Worm (Caenorhabditis elegans): Measurements from ENCODE around the gene F13A7.1.

The F13A7.1 gene

DNA sequence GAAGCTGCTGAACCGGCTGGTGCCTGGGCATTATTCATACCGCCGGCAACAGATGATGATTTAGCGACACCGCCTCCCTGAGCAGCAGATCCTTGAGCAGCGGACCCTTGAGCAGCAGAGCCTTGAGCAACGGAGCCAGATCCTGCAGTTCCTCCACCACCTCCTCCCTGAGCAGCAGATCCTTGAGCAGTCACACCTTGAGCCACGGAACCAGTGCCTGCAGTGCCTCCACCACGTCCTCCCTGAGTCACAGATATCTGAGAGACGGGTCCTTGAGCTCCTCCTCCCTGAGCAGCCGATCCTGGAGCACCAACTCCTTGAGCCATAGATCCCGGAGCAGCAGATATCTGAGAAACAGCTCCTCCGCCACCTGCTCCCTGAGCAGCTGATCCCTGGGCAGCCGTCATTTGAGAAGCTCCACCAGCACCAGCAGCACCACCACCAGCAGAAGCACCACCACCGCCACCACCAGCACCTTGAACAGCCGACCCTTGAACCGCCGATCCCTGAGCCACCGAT lies 1.3 kb downstream of the F13A7.1 start:
- TF ChIP-seq ztf-29 (GFP tag; IDR thresholded peaks at IDR 0.05) (no peak), klf-2 (GFP tag; conservative IDR thresholded peaks at IDR 0.05) (no peak), ref-1 (GFP tag; conservative IDR thresholded peaks at IDR 0.05) (no peak)

DNA sequence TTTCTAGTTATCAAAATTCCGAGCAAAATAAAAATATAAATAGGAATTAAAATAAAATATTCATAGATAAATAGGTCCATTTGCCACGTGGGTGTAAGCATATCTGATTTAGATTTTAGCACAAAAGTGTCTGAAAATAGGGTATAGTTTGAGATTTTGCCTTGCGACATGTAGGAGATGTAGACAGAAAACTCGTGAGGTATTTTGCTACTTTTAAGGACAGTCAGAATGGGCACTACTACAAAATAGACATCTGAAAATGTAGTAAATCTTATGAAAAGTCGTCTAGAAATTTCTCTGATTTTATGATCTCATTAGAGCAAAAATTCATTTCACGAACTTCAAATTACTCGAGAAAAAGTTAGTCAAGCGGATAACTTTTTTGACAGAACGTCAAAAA lies 3.1 kb downstream of the F13A7.1 start, which contains the start of gene srv-34:
Gene srv-34 (minus strand): TSS at position 101 of the 400 bp plus-strand sequence.
- no peak for TF ChIP-seq ztf-23 (GFP tag; IDR thresholded peaks at IDR 0.05)
- TF ChIP-seq tab-1 (GFP tag; IDR thresholded peaks at IDR 0.05), result no peak
- no peak for TF ChIP-seq flt-1 (GFP tag; IDR thresholded peaks at IDR 0.05)

DNA sequence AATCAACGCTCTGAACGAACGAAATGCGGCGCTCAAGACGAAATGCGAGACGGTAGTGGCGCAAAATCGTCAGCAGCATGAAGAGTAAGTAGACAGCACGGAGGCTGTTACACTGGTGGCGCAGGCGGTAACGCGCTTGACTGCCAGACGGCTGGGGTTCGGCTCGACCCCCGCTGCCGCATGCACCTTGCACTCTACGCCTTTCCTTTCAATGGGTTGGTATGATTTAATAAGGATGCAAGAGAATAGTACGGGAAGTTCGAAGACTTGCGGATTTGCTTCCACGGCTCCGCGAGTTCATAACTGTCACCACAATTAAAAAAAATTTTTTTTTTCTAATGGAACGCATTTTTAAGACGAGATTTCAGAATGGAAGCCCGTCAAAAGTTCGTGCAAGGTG lies 7.7 kb downstream of the F13A7.1 start:
- TF ChIP-seq T22C8.4 (GFP tag; IDR thresholded peaks at IDR 0.05), result peak; percentile 58; the same call in 1 of the 2 replicates
- peak; percentile 34 for TF ChIP-seq cog-1 (tag; optimal IDR thresholded peaks at IDR 0.05)
- peak; percentile 79 for TF ChIP-seq ztf-23 (GFP tag; IDR thresholded peaks at IDR 0.05)
- TF ChIP-seq ref-1 (GFP tag; conservative IDR thresholded peaks at IDR 0.05), result peak; percentile 61
- TF ChIP-seq tab-1 (GFP tag; IDR thresholded peaks at IDR 0.05), result peak; percentile 83
- no peak for TF ChIP-seq ztf-29 (GFP tag; IDR thresholded peaks at IDR 0.05)
- TF ChIP-seq flt-1 (GFP tag; IDR thresholded peaks at IDR 0.05), result peak; percentile 90
- TF ChIP-seq klf-2 (GFP tag; conservative IDR thresholded peaks at IDR 0.05), result peak; percentile 68; the same call in 1 of the 2 replicates
- peak; percentile 32 for TF ChIP-seq med-1 (GFP tag; optimal IDR thresholded peaks at IDR 0.05; ENCODE audit: insufficient read depth)

DNA sequence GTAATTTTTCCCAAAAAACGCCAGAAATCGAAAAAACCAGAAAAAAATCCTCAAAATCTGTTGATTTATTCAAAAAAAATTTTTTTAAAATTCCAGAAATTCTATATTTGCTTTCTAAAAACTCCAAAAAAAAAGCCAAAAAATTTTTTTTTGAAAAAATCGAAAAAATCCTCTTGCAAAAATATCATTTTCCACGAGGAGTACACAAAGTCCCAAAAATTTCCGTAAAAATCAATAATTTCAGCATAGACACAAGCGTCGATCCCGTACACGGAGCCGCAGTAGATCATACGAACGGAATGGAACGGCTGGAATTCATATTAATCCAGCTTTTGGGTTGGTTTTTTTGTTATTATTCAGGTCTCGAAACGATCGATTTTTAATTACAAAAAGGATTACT lies 9.6 kb downstream of the F13A7.1 start:
- no peak for TF ChIP-seq ztf-23 (GFP tag; IDR thresholded peaks at IDR 0.05)
- peak; percentile 53; the same call in 1 of the 2 replicates for TF ChIP-seq T22C8.4 (GFP tag; IDR thresholded peaks at IDR 0.05)

DNA sequence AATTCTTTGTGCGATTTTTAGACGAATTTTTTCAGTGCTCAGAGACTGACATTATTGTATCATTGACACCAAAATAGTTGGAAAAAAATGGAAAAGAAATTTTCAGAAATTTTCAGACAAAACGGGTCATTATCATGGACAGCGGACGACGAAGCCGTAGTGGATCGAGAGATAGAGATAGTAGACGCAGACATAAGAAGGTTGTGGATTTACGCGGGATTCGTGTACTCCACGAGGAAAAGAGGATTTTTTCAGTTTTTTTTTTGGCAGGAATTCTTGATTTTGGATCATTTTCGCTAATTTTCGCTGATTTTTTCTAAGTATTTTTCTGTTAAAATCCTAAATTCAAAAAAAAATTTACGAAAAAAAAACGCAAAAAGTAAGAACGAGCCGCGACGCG lies 10.2 kb downstream of the F13A7.1 start, which contains the start of gene W08G11.3:
Gene W08G11.3 (plus strand): TSS at position 107 of the 400 bp plus-strand sequence.
- no peak for TF ChIP-seq ref-1 (GFP tag; conservative IDR thresholded peaks at IDR 0.05)
- no peak for TF ChIP-seq med-1 (GFP tag; optimal IDR thresholded peaks at IDR 0.05; ENCODE audit: insufficient read depth)
- no peak for TF ChIP-seq flt-1 (GFP tag; IDR thresholded peaks at IDR 0.05)
- no peak for TF ChIP-seq T22C8.4 (GFP tag; IDR thresholded peaks at IDR 0.05)
- no peak for TF ChIP-seq tab-1 (GFP tag; IDR thresholded peaks at IDR 0.05)
- no peak for TF ChIP-seq ztf-29 (GFP tag; IDR thresholded peaks at IDR 0.05)
- TF ChIP-seq klf-2 (GFP tag; conservative IDR thresholded peaks at IDR 0.05), result no peak

DNA sequence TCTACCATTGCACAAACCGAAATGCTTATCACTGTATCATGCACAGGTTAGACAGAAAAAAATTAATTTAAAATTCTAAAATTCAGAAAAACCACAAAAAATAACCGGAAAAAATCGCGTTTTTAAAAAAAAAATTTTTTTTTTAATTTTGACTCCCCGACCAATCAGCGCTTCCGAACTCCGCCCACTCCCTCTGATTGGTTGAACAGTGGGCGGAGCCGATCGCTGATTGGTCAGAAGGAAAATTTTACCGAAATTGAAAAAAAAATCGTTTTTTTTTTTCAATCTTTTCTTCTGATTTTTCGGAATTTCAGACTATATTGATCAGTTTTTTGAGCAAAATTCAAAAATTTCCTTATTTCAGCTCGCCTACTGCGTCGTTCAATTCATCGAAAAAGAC lies 16.4 kb downstream of the F13A7.1 start:
- no peak for TF ChIP-seq tab-1 (GFP tag; IDR thresholded peaks at IDR 0.05)
- TF ChIP-seq ref-1 (GFP tag; conservative IDR thresholded peaks at IDR 0.05), result no peak
- no peak for TF ChIP-seq klf-2 (GFP tag; conservative IDR thresholded peaks at IDR 0.05)
- TF ChIP-seq ztf-23 (GFP tag; IDR thresholded peaks at IDR 0.05), result no peak
- TF ChIP-seq ztf-29 (GFP tag; IDR thresholded peaks at IDR 0.05), result no peak
- TF ChIP-seq flt-1 (GFP tag; IDR thresholded peaks at IDR 0.05), result no peak
- TF ChIP-seq T22C8.4 (GFP tag; IDR thresholded peaks at IDR 0.05), result no peak
- TF ChIP-seq med-1 (GFP tag; optimal IDR thresholded peaks at IDR 0.05; ENCODE audit: insufficient read depth), result no peak
- no peak for TF ChIP-seq cog-1 (tag; optimal IDR thresholded peaks at IDR 0.05)

DNA sequence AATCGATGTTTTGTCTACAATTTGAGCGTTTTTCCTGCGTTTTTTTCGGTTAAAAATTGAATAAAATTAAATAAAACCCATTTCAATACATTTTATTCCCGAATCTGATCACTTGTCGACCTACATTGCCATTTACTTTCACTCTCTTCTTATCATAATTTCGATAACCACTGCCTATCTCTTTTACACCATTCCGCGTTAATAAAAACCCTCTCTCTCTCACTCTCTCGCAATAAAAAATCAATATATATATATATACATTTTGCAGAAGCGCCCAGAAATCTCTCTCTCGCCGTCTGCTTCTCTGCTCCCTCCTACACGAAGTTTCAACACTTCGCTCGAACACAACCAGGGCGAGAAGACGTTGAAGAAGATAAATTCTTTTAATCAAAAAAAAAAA lies 20.5 kb downstream of the F13A7.1 start, which contains the start of gene pptr-1:
Gene pptr-1 (plus strand): TSS at position 269 of the 400 bp plus-strand sequence.
- TF ChIP-seq ztf-23 (GFP tag; IDR thresholded peaks at IDR 0.05) (no peak), T22C8.4 (GFP tag; IDR thresholded peaks at IDR 0.05) (peak; percentile 22; the same call in 1 of the 2 replicates)

DNA sequence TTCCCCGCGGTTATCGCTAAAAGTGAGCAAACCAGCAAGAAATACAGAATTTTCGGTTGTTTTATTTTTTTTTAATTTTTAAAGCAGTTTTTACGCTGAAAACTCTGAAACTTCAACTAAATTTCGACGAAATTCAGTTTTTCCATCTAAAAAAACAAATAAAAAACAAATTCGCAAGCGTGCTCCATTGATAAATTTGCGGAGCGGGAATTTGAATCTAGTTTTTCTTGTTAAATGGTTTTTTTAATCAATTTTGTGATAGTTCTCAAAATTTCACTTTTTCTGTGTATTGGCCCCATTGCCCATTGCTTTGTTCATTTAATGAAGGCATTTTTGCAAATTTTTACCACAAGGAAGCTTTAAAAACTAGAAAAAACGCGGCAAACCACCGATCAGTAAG lies 21.0 kb downstream of the F13A7.1 start:
- TF ChIP-seq med-1 (GFP tag; optimal IDR thresholded peaks at IDR 0.05; ENCODE audit: insufficient read depth) (no peak), klf-2 (GFP tag; conservative IDR thresholded peaks at IDR 0.05) (no peak), flt-1 (GFP tag; IDR thresholded peaks at IDR 0.05) (no peak), cog-1 (tag; optimal IDR thresholded peaks at IDR 0.05) (no peak), T22C8.4 (GFP tag; IDR thresholded peaks at IDR 0.05) (no peak), ztf-23 (GFP tag; IDR thresholded peaks at IDR 0.05) (no peak), tab-1 (GFP tag; IDR thresholded peaks at IDR 0.05) (no peak), ztf-29 (GFP tag; IDR thresholded peaks at IDR 0.05) (no peak), ref-1 (GFP tag; conservative IDR thresholded peaks at IDR 0.05) (no peak)

DNA sequence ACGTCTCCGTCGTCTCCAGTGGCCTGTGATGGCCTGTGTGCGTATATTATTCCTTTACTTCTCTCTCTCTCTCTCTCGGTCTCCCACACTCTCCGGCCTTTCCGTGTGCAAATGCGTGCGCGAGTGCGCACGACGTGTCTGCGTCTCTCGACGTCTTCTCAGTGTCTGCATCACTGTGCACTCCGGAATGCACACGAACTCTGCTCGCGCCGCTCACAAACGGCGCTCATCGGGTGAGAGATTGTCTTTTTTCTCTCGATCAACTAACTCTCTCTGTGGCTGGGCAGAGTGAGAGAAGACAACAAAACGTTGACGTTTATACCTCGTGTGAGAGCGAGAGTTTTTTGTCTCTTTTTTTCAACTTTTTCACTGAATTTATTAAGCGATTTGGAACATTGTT lies 21.8 kb downstream of the F13A7.1 start:
- TF ChIP-seq klf-2 (GFP tag; conservative IDR thresholded peaks at IDR 0.05), result no peak
- peak; percentile 79 for TF ChIP-seq flt-1 (GFP tag; IDR thresholded peaks at IDR 0.05)
- TF ChIP-seq med-1 (GFP tag; optimal IDR thresholded peaks at IDR 0.05; ENCODE audit: insufficient read depth), result no peak
- TF ChIP-seq cog-1 (tag; optimal IDR thresholded peaks at IDR 0.05), result peak; percentile 71
- TF ChIP-seq T22C8.4 (GFP tag; IDR thresholded peaks at IDR 0.05), result no peak

DNA sequence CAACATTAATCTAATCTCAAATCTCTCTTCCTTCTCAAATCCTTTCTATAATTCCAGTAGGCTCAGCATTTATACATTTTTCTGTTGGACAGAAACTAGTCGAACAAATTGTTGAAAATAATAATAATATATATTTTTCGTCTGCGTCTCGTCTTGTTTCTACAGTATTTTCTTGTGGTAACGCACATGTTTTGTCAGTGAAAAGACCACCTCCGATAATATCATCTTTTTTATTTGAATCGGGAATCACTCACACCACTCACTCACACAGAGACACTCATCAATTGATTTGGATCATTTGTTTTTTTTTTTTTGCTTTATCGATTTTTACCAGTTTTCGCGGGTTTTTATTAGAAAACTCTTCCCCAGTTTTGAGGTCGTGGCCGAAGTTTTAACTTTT lies 23.1 kb downstream of the F13A7.1 start:
- no peak for TF ChIP-seq T22C8.4 (GFP tag; IDR thresholded peaks at IDR 0.05)
- TF ChIP-seq ref-1 (GFP tag; conservative IDR thresholded peaks at IDR 0.05), result no peak
- no peak for TF ChIP-seq med-1 (GFP tag; optimal IDR thresholded peaks at IDR 0.05; ENCODE audit: insufficient read depth)
- TF ChIP-seq tab-1 (GFP tag; IDR thresholded peaks at IDR 0.05), result no peak
- TF ChIP-seq cog-1 (tag; optimal IDR thresholded peaks at IDR 0.05), result no peak
- no peak for TF ChIP-seq ztf-23 (GFP tag; IDR thresholded peaks at IDR 0.05)

DNA sequence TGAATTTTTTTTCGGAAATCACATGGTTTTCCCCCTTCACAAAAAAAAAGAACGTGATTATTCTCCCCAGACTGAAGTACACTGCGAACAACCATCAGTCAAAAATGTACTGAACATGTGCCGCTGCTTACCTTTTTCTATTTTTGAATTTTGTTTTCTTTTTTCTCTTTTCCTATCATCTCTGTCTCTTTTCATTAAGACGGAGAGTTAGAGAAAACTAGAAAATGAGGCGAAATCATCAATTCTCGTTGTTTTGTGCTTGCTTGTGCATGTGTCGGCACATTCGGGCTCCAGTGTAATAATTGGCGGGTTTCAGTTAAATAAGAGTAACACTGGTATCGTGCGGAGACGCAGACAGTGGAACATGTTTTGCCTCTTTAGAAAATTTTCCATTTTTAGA lies 25.5 kb downstream of the F13A7.1 start:
- no peak for TF ChIP-seq tab-1 (GFP tag; IDR thresholded peaks at IDR 0.05)
- TF ChIP-seq ztf-23 (GFP tag; IDR thresholded peaks at IDR 0.05), result no peak
- TF ChIP-seq klf-2 (GFP tag; conservative IDR thresholded peaks at IDR 0.05), result no peak
- no peak for TF ChIP-seq med-1 (GFP tag; optimal IDR thresholded peaks at IDR 0.05; ENCODE audit: insufficient read depth)
- TF ChIP-seq flt-1 (GFP tag; IDR thresholded peaks at IDR 0.05), result no peak
- no peak for TF ChIP-seq cog-1 (tag; optimal IDR thresholded peaks at IDR 0.05)
- no peak for TF ChIP-seq T22C8.4 (GFP tag; IDR thresholded peaks at IDR 0.05)
- TF ChIP-seq ztf-29 (GFP tag; IDR thresholded peaks at IDR 0.05), result no peak
- TF ChIP-seq ref-1 (GFP tag; conservative IDR thresholded peaks at IDR 0.05), result no peak
